Worm (Caenorhabditis elegans): ENCODE measurements around the gene ain-1.

DNA sequence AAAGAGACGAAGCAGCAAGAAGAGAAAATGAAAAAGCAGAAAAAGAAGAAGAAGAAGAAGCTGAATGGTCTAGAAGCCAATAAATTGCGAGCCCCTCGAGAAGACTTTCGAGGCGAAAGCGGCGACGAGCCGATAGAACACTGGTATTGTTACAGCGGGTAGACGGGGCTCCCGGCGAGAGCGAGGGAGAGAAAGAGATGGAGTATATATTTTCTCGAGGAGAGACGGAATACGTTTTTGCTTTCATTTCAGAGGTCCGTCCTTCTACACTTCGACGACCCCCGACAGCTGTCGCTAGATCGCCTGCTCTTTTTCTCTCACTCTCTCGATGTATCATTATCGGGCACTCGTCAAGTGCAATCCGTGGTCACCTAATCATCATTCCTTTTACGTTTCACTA is 42.0 kb downstream of the ain-1 start:
- TF ChIP-seq ztf-29 (GFP tag; IDR thresholded peaks at IDR 0.05) (no peak), ztf-23 (GFP tag; IDR thresholded peaks at IDR 0.05) (no peak), ref-1 (GFP tag; conservative IDR thresholded peaks at IDR 0.05) (no peak), klf-2 (GFP tag; conservative IDR thresholded peaks at IDR 0.05) (no peak), flt-1 (GFP tag; IDR thresholded peaks at IDR 0.05) (no peak; the same call in 1 of the 2 replicates)

Measured in whole organism, midembryonic.